Worm (Caenorhabditis elegans) whole organism, L2 larva: Measurements from ENCODE around the gene Y39A1A.17.

ENCODE experiments used
- C34F6.9 ChIP-seq: fragments of 150-350 bp; optimal IDR thresholded peaks from 2 replicates; lab custom pipeline; 2014; ENCODE audit warnings: missing biosample characterization, missing genetic modification characterization
- F13H6.1 ChIP-seq: sonication (generic microtip); optimal IDR thresholded peaks from 2 replicates; lab custom pipeline; 2016; ENCODE audit warnings: missing genetic modification characterization, missing compliant biosample characterization
- R02D3.7 ChIP-seq: fragments of 150-350 bp; optimal IDR thresholded peaks from 2 replicates; lab custom pipeline; 2014; ENCODE audit warnings: missing biosample characterization, missing genetic modification characterization
- Y55F3AM.14 ChIP-seq: fragments of 200-800 bp; sonication (Bioruptor generic); optimal IDR thresholded peaks from 2 replicates; lab custom pipeline; 2018; ENCODE audit warnings: mild to moderate bottlenecking, missing genetic modification characterization, missing compliant biosample characterization
- ZK546.5 ChIP-seq: sonication (generic microtip); optimal IDR thresholded peaks from 2 replicates; lab custom pipeline; 2017; ENCODE audit warnings: missing biosample characterization, missing genetic modification characterization
- ama-1 ChIP-seq: fragments of 150-350 bp; optimal IDR thresholded peaks from 2 replicates; lab custom pipeline; 2018; ENCODE audit warnings: inconsistent platforms
- blmp-1 ChIP-seq: sonication (generic microtip); optimal IDR thresholded peaks from 2 replicates; lab custom pipeline; 2017; ENCODE audit warnings: missing genetic modification characterization, mild to moderate bottlenecking, missing compliant biosample characterization, antibody characterized with exemption, moderate library complexity; ENCODE audit not compliant: insufficient read depth
- ceh-82 ChIP-seq: fragments of 150-350 bp; optimal IDR thresholded peaks from 2 replicates; lab custom pipeline; 2014; ENCODE audit warnings: missing biosample characterization, missing genetic modification characterization
- crh-2 ChIP-seq: sonication (generic microtip); optimal IDR thresholded peaks from 2 replicates; lab custom pipeline; 2017; ENCODE audit warnings: missing biosample characterization, missing genetic modification characterization
- dmd-4 ChIP-seq: sonication (generic microtip); optimal IDR thresholded peaks from 2 replicates; lab custom pipeline; 2017; ENCODE audit warnings: missing biosample characterization, missing genetic modification characterization
- elt-1 ChIP-seq: fragments of 150-350 bp; optimal IDR thresholded peaks from 2 replicates; lab custom pipeline; 2014; ENCODE audit warnings: missing biosample characterization, missing genetic modification characterization
- fos-1 ChIP-seq: fragments of 150-350 bp; optimal IDR thresholded peaks from 2 replicates; lab custom pipeline; 2014; ENCODE audit warnings: missing biosample characterization, missing genetic modification characterization
- gmeb-1 ChIP-seq: fragments of 150-350 bp; optimal IDR thresholded peaks from 2 replicates; lab custom pipeline; 2014; ENCODE audit warnings: missing biosample characterization, missing genetic modification characterization
- lin-11 ChIP-seq: fragments of 150-350 bp; sonication (generic microtip); optimal IDR thresholded peaks from 2 replicates; lab custom pipeline; 2014; ENCODE audit warnings: missing biosample characterization, missing genetic modification characterization, inconsistent platforms, mixed read lengths
- lin-13 ChIP-seq: fragments of 150-350 bp; optimal IDR thresholded peaks from 2 replicates; lab custom pipeline; 2014; ENCODE audit warnings: missing biosample characterization, missing genetic modification reagents, missing genetic modification characterization
- lin-39 ChIP-seq: fragments of 150-350 bp; optimal IDR thresholded peaks from 2 replicates; lab custom pipeline; 2014; ENCODE audit warnings: missing biosample characterization, missing genetic modification reagents, missing genetic modification characterization
- lsy-2 ChIP-seq, 2 experiments: fragments of 150-350 bp in 1 of 2; sonication (generic microtip) in 1 of 2; optimal IDR thresholded peaks; 2 replicates each; lab custom pipeline; 2014 to 2017; ENCODE audit warnings: missing biosample characterization in 2 of 2, missing genetic modification characterization in 2 of 2
- mdl-1 ChIP-seq, 2 experiments: fragments of 150-350 bp in 1 of 2; sonication (generic microtip) in 1 of 2; optimal IDR thresholded peaks; 2 replicates each; lab custom pipeline; 2017; ENCODE audit warnings: missing biosample characterization in 2 of 2, missing genetic modification characterization in 2 of 2
- nhr-11 ChIP-seq: fragments of 150-350 bp; optimal IDR thresholded peaks from 2 replicates; lab custom pipeline; 2014; ENCODE audit warnings: missing biosample characterization, missing genetic modification characterization
- nhr-12 ChIP-seq: fragments of 150-350 bp; optimal IDR thresholded peaks from 2 replicates; lab custom pipeline; 2014; ENCODE audit warnings: missing biosample characterization, missing genetic modification characterization
- nhr-129 ChIP-seq: fragments of 150-350 bp; optimal IDR thresholded peaks from 2 replicates; lab custom pipeline; 2014; ENCODE audit warnings: missing biosample characterization, missing genetic modification characterization
- nhr-21 ChIP-seq: fragments of 150-350 bp; optimal IDR thresholded peaks from 2 replicates; lab custom pipeline; 2014; ENCODE audit warnings: missing biosample characterization, missing genetic modification characterization
- nhr-23 ChIP-seq: fragments of 150-350 bp; optimal IDR thresholded peaks from 2 replicates; lab custom pipeline; 2014; ENCODE audit warnings: missing biosample characterization, missing genetic modification reagents, missing genetic modification characterization
- nhr-237 ChIP-seq: fragments of 150-350 bp; optimal IDR thresholded peaks from 2 replicates; lab custom pipeline; 2014; ENCODE audit warnings: missing biosample characterization, missing genetic modification characterization
- nhr-25 ChIP-seq: fragments of 150-350 bp; sonication (generic microtip); optimal IDR thresholded peaks from 3 replicates; lab custom pipeline; 2014; ENCODE audit warnings: missing biosample characterization, missing genetic modification characterization
- nhr-6 ChIP-seq: fragments of 150-350 bp; optimal IDR thresholded peaks from 2 replicates; lab custom pipeline; 2014; ENCODE audit warnings: missing biosample characterization, missing genetic modification characterization
- nhr-77 ChIP-seq: fragments of 150-350 bp; optimal IDR thresholded peaks from 2 replicates; lab custom pipeline; 2014; ENCODE audit warnings: missing biosample characterization, missing genetic modification characterization
- sem-4 ChIP-seq: fragments of 150-350 bp; optimal IDR thresholded peaks from 2 replicates; lab custom pipeline; 2014; ENCODE audit warnings: missing biosample characterization, missing genetic modification reagents, missing genetic modification characterization
- skn-1 ChIP-seq: sonication (generic microtip); optimal IDR thresholded peaks from 2 replicates; lab custom pipeline; 2017; ENCODE audit warnings: missing biosample characterization, missing genetic modification characterization
- sma-3 ChIP-seq: sonication (generic microtip); optimal IDR thresholded peaks from 2 replicates; lab custom pipeline; 2016; ENCODE audit warnings: missing genetic modification reagents, missing genetic modification characterization, missing compliant biosample characterization
- sma-9 ChIP-seq, 2 experiments: fragments of 150-350 bp in 1 of 2; sonication (generic microtip) in 1 of 2; optimal IDR thresholded peaks; 2 replicates each; lab custom pipeline; 2014 to 2016; ENCODE audit warnings: missing genetic modification characterization in 2 of 2, mild to moderate bottlenecking in 1 of 2, missing biosample characterization in 1 of 2, missing compliant biosample characterization in 1 of 2, missing genetic modification reagents in 1 of 2, moderate library complexity in 1 of 2
- snpc-4 ChIP-seq: fragments of 150-350 bp; optimal IDR thresholded peaks from 2 replicates; lab custom pipeline; 2014; ENCODE audit warnings: missing biosample characterization, missing genetic modification characterization
- unc-39 ChIP-seq: fragments of 150-350 bp; optimal IDR thresholded peaks from 2 replicates; lab custom pipeline; 2014; ENCODE audit warnings: missing biosample characterization, missing genetic modification characterization
- unc-55 ChIP-seq: fragments of 150-350 bp; sonication (generic microtip); optimal IDR thresholded peaks from 3 replicates; lab custom pipeline; 2014; ENCODE audit warnings: missing biosample characterization, missing genetic modification reagents, missing genetic modification characterization
- zag-1 ChIP-seq: fragments of 150-350 bp; optimal IDR thresholded peaks from 2 replicates; lab custom pipeline; 2014; ENCODE audit warnings: missing biosample characterization, missing genetic modification characterization
- ztf-1 ChIP-seq: fragments of 200-800 bp; sonication (Bioruptor generic); conservative IDR thresholded peaks from 2 replicates; pipeline ENCODE4 v1.3.6; 2022; ENCODE audit warnings: missing genetic modification characterization, missing compliant biosample characterization
- ztf-11 ChIP-seq: sonication (generic microtip); optimal IDR thresholded peaks from 2 replicates; lab custom pipeline; 2017; ENCODE audit warnings: missing biosample characterization, missing genetic modification characterization
- ztf-4 ChIP-seq: fragments of 150-350 bp; optimal IDR thresholded peaks from 2 replicates; lab custom pipeline; 2014; ENCODE audit warnings: missing biosample characterization, missing genetic modification characterization

The Y39A1A.17 gene

ce11 chrIII:10739455-10739854 lies 48.5 kb upstream of the Y39A1A.17 start, which contains the start of gene smap-1:
Gene smap-1 (minus strand): TSS chrIII:10739792.
- TF ChIP-seq F13H6.1 (tag; lab: Kevin White, UChicago): no peak
- no peak for TF ChIP-seq nhr-129 (tag; lab: Kevin White, UChicago)
- no peak for TF ChIP-seq elt-1 (tag; lab: Kevin White, UChicago)
- no peak for TF ChIP-seq blmp-1 (tag; lab: Kevin White, UChicago)
- no peak for TF ChIP-seq fos-1 (tag; lab: Kevin White, UChicago)
- no peak for TF ChIP-seq snpc-4 (tag; lab: Kevin White, UChicago)
- TF ChIP-seq gmeb-1: no peak
- no peak for TF ChIP-seq lin-39 (tag; lab: Kevin White, UChicago)
- no peak for TF ChIP-seq skn-1
- TF ChIP-seq lsy-2 (tag; optimal IDR thresholded peaks at IDR 0.05; lab: Kevin White, UChicago): no peak
- TF ChIP-seq R02D3.7: no peak
- TF ChIP-seq, all 48 proteins: peak for 0

ce11 chrIII:10738081-10738480 lies 47.2 kb upstream of the Y39A1A.17 start:
- TF ChIP-seq ama-1 (lab: Kevin White, UChicago): no peak
- TF ChIP-seq ZK546.5 (tag; lab: Kevin White, UChicago): no peak
- no peak for TF ChIP-seq dmd-4 (tag; lab: Kevin White, UChicago)
- no peak for TF ChIP-seq sem-4 (tag; lab: Kevin White, UChicago)
- no peak for TF ChIP-seq unc-55 (GFP tag; lab: Kevin White, UChicago)
- TF ChIP-seq nhr-129 (tag; lab: Kevin White, UChicago): no peak
- no peak for TF ChIP-seq nhr-11 (tag; lab: Kevin White, UChicago)
- TF ChIP-seq skn-1: no peak
- no peak for TF ChIP-seq lin-13 (GFP tag; lab: Kevin White, UChicago)
- TF ChIP-seq R02D3.7: no peak
- no peak for TF ChIP-seq ztf-11 (tag; lab: Kevin White, UChicago)
- TF ChIP-seq C34F6.9: no peak
- TF ChIP-seq nhr-12: no peak
- TF ChIP-seq nhr-6 (tag; lab: Kevin White, UChicago): no peak

ce11 chrIII:10736322-10736985 lies 45.5 kb upstream of the Y39A1A.17 start:
- TF ChIP-seq nhr-25 (tag; lab: Kevin White, UChicago) (peak; percentile 8), sma-3 (GFP tag; lab: Kevin White, UChicago) (peak; percentile 9), gmeb-1 (no peak), unc-39 (tag; lab: Kevin White, UChicago) (no peak), C34F6.9 (no peak)

- TF ChIP-seq mdl-1 (tag; optimal IDR thresholded peaks at IDR 0.05; lab: Kevin White, UChicago) (no peak), sma-9 (GFP tag; optimal IDR thresholded peaks at IDR 0.05; lab: Kevin White, UChicago) (peak; percentile 9), sma-9 (tag; optimal IDR thresholded peaks at IDR 0.05; lab: Kevin White, UChicago) (no peak), gmeb-1 (no peak), elt-1 (tag; lab: Kevin White, UChicago) (no peak), ceh-82 (no peak), blmp-1 (tag; lab: Kevin White, UChicago) (no peak), ztf-1 (GFP tag; lab: Robert Waterston, UW) (no peak), lsy-2 (tag; optimal IDR thresholded peaks at IDR 0.05; lab: Kevin White, UChicago) (no peak), C34F6.9 (no peak)
These were observed 43.8 kb upstream of the Y39A1A.17 start for ce11 chrIII:10734511-10735233.

- no peak for TF ChIP-seq nhr-21 (tag; lab: Kevin White, UChicago)
- no peak for TF ChIP-seq skn-1
- no peak for TF ChIP-seq nhr-77
- TF ChIP-seq mdl-1 (tag; optimal IDR thresholded peaks at IDR 0.05; lab: Kevin White, UChicago): no peak
- no peak for TF ChIP-seq nhr-23 (tag; lab: Kevin White, UChicago)
- no peak for TF ChIP-seq F13H6.1 (tag; lab: Kevin White, UChicago)
- TF ChIP-seq nhr-11 (tag; lab: Kevin White, UChicago): no peak
- no peak for TF ChIP-seq zag-1
- no peak for TF ChIP-seq Y55F3AM.14 (GFP tag; lab: Kevin White, UChicago)
- TF ChIP-seq sem-4 (tag; lab: Kevin White, UChicago): no peak
- no peak for TF ChIP-seq lin-11 (tag; lab: Kevin White, UChicago)
- TF ChIP-seq crh-2 (tag; lab: Kevin White, UChicago): no peak
- no peak for TF ChIP-seq unc-39 (tag; lab: Kevin White, UChicago)
- no peak for TF ChIP-seq ztf-4 (tag; lab: Kevin White, UChicago)
- TF ChIP-seq R02D3.7: no peak
- TF ChIP-seq sma-9 (GFP tag; optimal IDR thresholded peaks at IDR 0.05; lab: Kevin White, UChicago): no peak
- TF ChIP-seq sma-9 (tag; optimal IDR thresholded peaks at IDR 0.05; lab: Kevin White, UChicago): no peak
- no peak for TF ChIP-seq nhr-25 (tag; lab: Kevin White, UChicago)
- no peak for TF ChIP-seq ztf-1 (GFP tag; lab: Robert Waterston, UW)
- TF ChIP-seq nhr-237: no peak
- TF ChIP-seq sma-3 (GFP tag; lab: Kevin White, UChicago): no peak
These were observed 42.4 kb upstream of the Y39A1A.17 start for ce11 chrIII:10733300-10733699.
